Worm (Caenorhabditis elegans): Measurements from ENCODE around the gene Y49E10.18.
A peak's percentile ranks its signal among the peaks of the same experiment; 100 is the strongest.

Y49E10.18 gene

ce11 chrIII:12429579-12430084 lies 16.3 kb downstream of the Y49E10.18 start, which contains the start of gene snr-6 (continued):
- TF ChIP-seq ceh-24 (tag; optimal IDR thresholded peaks at IDR 0.05) (no peak), unc-42 (tag; optimal IDR thresholded peaks at IDR 0.05) (peak; percentile 63), gmeb-2 (tag; optimal IDR thresholded peaks at IDR 0.05) (no peak), C38D4.7 (GFP tag; optimal IDR thresholded peaks at IDR 0.05) (no peak), mec-3 (tag; optimal IDR thresholded peaks at IDR 0.05; ENCODE audit: borderline replicate concordance) (no peak), ceh-6 (GFP tag; optimal IDR thresholded peaks at IDR 0.05) (no peak), K02D7.2 (tag; optimal IDR thresholded peaks at IDR 0.05) (no peak), fkh-6 (tag; optimal IDR thresholded peaks at IDR 0.05) (no peak), ttx-3 (tag; optimal IDR thresholded peaks at IDR 0.05) (no peak), fax-1 (tag; optimal IDR thresholded peaks at IDR 0.05) (no peak), sox-2 (GFP tag; IDR thresholded peaks at IDR 0.05) (no peak), ceh-48 (tag; optimal IDR thresholded peaks at IDR 0.05) (peak; percentile 13), odd-2 (tag; optimal IDR thresholded peaks at IDR 0.05) (no peak), che-1 (tag; optimal IDR thresholded peaks at IDR 0.05) (no peak), fkh-10 (GFP tag; optimal IDR thresholded peaks at IDR 0.05) (no peak), T23F11.4 (GFP tag; optimal IDR thresholded peaks at IDR 0.05) (no peak), sdc-2 (tag; optimal IDR thresholded peaks at IDR 0.05) (no peak)

ce11 chrIII:12428799-12429351 lies 17.0 kb downstream of the Y49E10.18 start:
- no peak for TF ChIP-seq nhr-232 (tag; optimal IDR thresholded peaks at IDR 0.05)

- TF ChIP-seq rnt-1 (tag; optimal IDR thresholded peaks at IDR 0.05) (no peak), Y22D7AL.16 (tag; optimal IDR thresholded peaks at IDR 0.05) (no peak), ceh-22 (tag; optimal IDR thresholded peaks at IDR 0.05) (no peak), ama-1 (optimal IDR thresholded peaks at IDR 0.05) (no peak), ceh-45 (GFP tag; IDR thresholded peaks at IDR 0.05) (no peak), ceh-48 (tag; optimal IDR thresholded peaks at IDR 0.05) (no peak), pqm-1 (tag; optimal IDR thresholded peaks at IDR 0.05) (no peak), hlh-6 (tag; optimal IDR thresholded peaks at IDR 0.05) (no peak), eyg-1 (tag; optimal IDR thresholded peaks at IDR 0.05) (no peak), C38D4.7 (GFP tag; optimal IDR thresholded peaks at IDR 0.05) (no peak), C08G9.2 (tag; optimal IDR thresholded peaks at IDR 0.05) (no peak), dmd-4 (tag; optimal IDR thresholded peaks at IDR 0.05; ENCODE audit: borderline replicate concordance) (no peak)
Observed at ce11 chrIII:12428264-12428627, 17.7 kb downstream of the Y49E10.18 start.

- TF ChIP-seq nhr-11 (tag; optimal IDR thresholded peaks at IDR 0.05), result no peak
- no peak for TF ChIP-seq F13H6.1 (tag; optimal IDR thresholded peaks at IDR 0.05)
- TF ChIP-seq npax-4 (tag; optimal IDR thresholded peaks at IDR 0.05), result no peak
- TF ChIP-seq mec-3 (tag; optimal IDR thresholded peaks at IDR 0.05; ENCODE audit: borderline replicate concordance), result no peak
- TF ChIP-seq sox-4 (tag; optimal IDR thresholded peaks at IDR 0.05), result no peak
- no peak for TF ChIP-seq fkh-6 (tag; optimal IDR thresholded peaks at IDR 0.05)
- TF ChIP-seq ttx-3 (tag; optimal IDR thresholded peaks at IDR 0.05), result no peak
- TF ChIP-seq fkh-10 (GFP tag; optimal IDR thresholded peaks at IDR 0.05), result no peak
- no peak for TF ChIP-seq ceh-31 (tag; optimal IDR thresholded peaks at IDR 0.05)
- no peak for TF ChIP-seq odd-2 (tag; optimal IDR thresholded peaks at IDR 0.05)
- TF ChIP-seq elt-2 (tag; optimal IDR thresholded peaks at IDR 0.05), result no peak
Observed at ce11 chrIII:12427527-12428263, 18.2 kb downstream of the Y49E10.18 start.

- TF ChIP-seq elt-2 (tag; optimal IDR thresholded peaks at IDR 0.05) (no peak), ets-4 (tag; optimal IDR thresholded peaks at IDR 0.05) (no peak), lin-11 (tag; optimal IDR thresholded peaks at IDR 0.05) (no peak), ttx-3 (tag; optimal IDR thresholded peaks at IDR 0.05) (no peak), F13H6.1 (tag; optimal IDR thresholded peaks at IDR 0.05) (no peak), pha-4 (tag; optimal IDR thresholded peaks at IDR 0.05) (no peak), dmd-4 (tag; optimal IDR thresholded peaks at IDR 0.05; ENCODE audit: borderline replicate concordance) (no peak), ceh-6 (GFP tag; optimal IDR thresholded peaks at IDR 0.05) (no peak), unc-55 (GFP tag; optimal IDR thresholded peaks at IDR 0.05) (no peak), npax-4 (tag; optimal IDR thresholded peaks at IDR 0.05) (no peak), ceh-34 (tag; optimal IDR thresholded peaks at IDR 0.05) (no peak), mec-3 (tag; optimal IDR thresholded peaks at IDR 0.05; ENCODE audit: borderline replicate concordance) (no peak), che-1 (tag; optimal IDR thresholded peaks at IDR 0.05) (no peak)
Observed at ce11 chrIII:12426558-12426957, 19.3 kb downstream of the Y49E10.18 start, which contains the start of gene pie-1. pie-1 (plus strand) TSS chrIII:12426893.
